Worm (Caenorhabditis elegans) whole organism, mixed stage, embryonic: ENCODE data around the gene nlp-3.
A peak's percentile ranks its signal among the peaks of the same experiment; 100 is the strongest.

Experiments used
- ceh-39 ChIP-seq: fragments of 150-350 bp; optimal IDR thresholded peaks from 2 replicates; lab custom pipeline; 2014; ENCODE audit warnings: missing biosample characterization, missing genetic modification characterization
- elt-3 ChIP-seq: fragments of 150-350 bp; optimal IDR thresholded peaks from 2 replicates; lab custom pipeline; 2014; ENCODE audit warnings: missing biosample characterization, missing genetic modification characterization
- lin-13 ChIP-seq: fragments of 150-350 bp; optimal IDR thresholded peaks from 2 replicates; lab custom pipeline; 2014; ENCODE audit warnings: missing biosample characterization, missing genetic modification characterization
- mab-5 ChIP-seq: fragments of 150-350 bp; optimal IDR thresholded peaks from 2 replicates; lab custom pipeline; 2014; ENCODE audit warnings: missing biosample characterization, missing genetic modification characterization
- mep-1 ChIP-seq: fragments of 150-350 bp; optimal IDR thresholded peaks from 2 replicates; lab custom pipeline; 2017; ENCODE audit warnings: missing biosample characterization, missing genetic modification reagents, missing genetic modification characterization, inconsistent platforms
- nhr-28 ChIP-seq: fragments of 150-350 bp; optimal IDR thresholded peaks from 2 replicates; lab custom pipeline; 2014; ENCODE audit warnings: missing biosample characterization, missing genetic modification characterization
- pha-4 ChIP-seq: fragments of 150-350 bp; optimal IDR thresholded peaks from 2 replicates; lab custom pipeline; 2018; ENCODE audit warnings: missing biosample characterization, missing genetic modification reagents, missing genetic modification characterization
- snpc-4 ChIP-seq: fragments of 150-350 bp; optimal IDR thresholded peaks from 2 replicates; lab custom pipeline; 2014; ENCODE audit warnings: missing biosample characterization, missing genetic modification characterization
- sptf-1 ChIP-seq: sonication (generic microtip); optimal IDR thresholded peaks from 2 replicates; lab custom pipeline; 2017; ENCODE audit warnings: mild to moderate bottlenecking, missing genetic modification characterization, moderate library complexity, missing compliant biosample characterization
- unc-62 ChIP-seq: fragments of 150-350 bp; optimal IDR thresholded peaks from 2 replicates; lab custom pipeline; 2014; ENCODE audit warnings: missing biosample characterization, missing genetic modification reagents, missing genetic modification characterization
- ztf-11 ChIP-seq: fragments of 150-350 bp; optimal IDR thresholded peaks from 2 replicates; lab custom pipeline; 2014; ENCODE audit warnings: missing biosample characterization, missing genetic modification characterization

DNA sequence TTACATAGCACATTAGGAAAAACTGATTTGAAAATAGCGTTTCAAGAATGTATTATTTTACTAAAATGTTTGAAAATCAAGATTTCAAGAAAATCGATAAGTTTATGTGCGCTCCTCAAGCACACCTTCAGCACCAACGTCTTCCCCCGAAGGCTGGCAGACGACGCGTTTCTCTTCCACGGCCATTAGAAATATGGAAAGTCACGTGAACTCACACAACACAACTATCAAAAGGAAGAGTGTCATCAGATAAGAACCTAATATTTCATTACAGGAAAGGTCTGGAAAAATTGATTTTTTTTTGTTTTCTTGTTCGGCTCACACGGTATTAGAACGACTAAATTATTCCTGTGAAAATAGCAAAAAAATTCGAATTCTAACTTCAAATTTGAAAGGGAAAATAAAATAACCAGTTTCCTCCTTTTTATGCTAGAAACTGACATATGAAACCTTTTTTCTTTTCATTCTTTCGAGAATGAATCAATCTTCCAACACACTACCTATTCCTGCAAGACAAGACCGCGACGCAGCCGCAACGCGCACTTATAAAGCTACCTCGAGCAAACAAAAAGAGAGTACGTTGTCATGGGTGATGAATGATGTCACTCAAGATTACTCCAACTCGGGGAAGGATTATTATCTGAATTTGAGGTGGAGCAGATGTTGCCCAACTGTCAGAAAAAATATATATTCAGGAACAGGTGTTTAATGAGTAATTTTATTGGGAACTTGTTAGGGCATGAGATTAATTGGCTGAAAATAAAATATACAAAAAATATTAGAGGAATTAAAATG, 47.1 kb upstream of the nlp-3 start:
- no peak for TF ChIP-seq sptf-1 (tag; lab: Kevin White, UChicago)
- no peak for TF ChIP-seq lin-13 (tag; lab: Kevin White, UChicago)
- TF ChIP-seq mep-1 (tag; lab: Kevin White, UChicago), result peak; percentile 2
- TF ChIP-seq ceh-39 (tag; lab: Kevin White, UChicago), result no peak
- no peak for TF ChIP-seq nhr-28
- peak; percentile 64 for TF ChIP-seq unc-62
- TF ChIP-seq pha-4 (tag; lab: Kevin White, UChicago), result no peak
- no peak for TF ChIP-seq snpc-4 (tag; lab: Kevin White, UChicago)
- TF ChIP-seq ztf-11 (tag; lab: Kevin White, UChicago), result no peak
- TF ChIP-seq elt-3 (tag; lab: Kevin White, UChicago), result no peak
- no peak for TF ChIP-seq mab-5
